Worm (Caenorhabditis elegans) whole organism, L4 larva: ENCODE data around the gene ska-3.
A peak's percentile ranks its signal among the peaks of the same experiment; 100 is the strongest.

ENCODE experiments used
- D1046.2 ChIP-seq: fragments of 200-800 bp; sonication (Bioruptor generic); IDR thresholded peaks from 2 replicates; pipeline ENCODE4 v1.3.6; 2022; ENCODE audit warnings: missing genetic modification characterization, missing compliant biosample characterization
- F26F4.8 ChIP-seq: fragments of 200-800 bp; sonication (Bioruptor generic); conservative IDR thresholded peaks from 2 replicates; pipeline ENCODE4 v1.3.6; 2022; ENCODE audit warnings: missing genetic modification characterization, missing compliant biosample characterization
- F37D6.2 ChIP-seq: sonication (generic microtip); optimal IDR thresholded peaks from 2 replicates; lab custom pipeline; 2016; ENCODE audit warnings: mild to moderate bottlenecking, missing genetic modification characterization, missing compliant biosample characterization
- F44E2.7 ChIP-seq: fragments of 200-800 bp; sonication (Bioruptor generic); IDR thresholded peaks from 2 replicates; pipeline ENCODE4 v2.1.2; 2022; ENCODE audit warnings: missing genetic modification characterization, missing compliant biosample characterization
- R02D3.7 ChIP-seq: fragments of 150-350 bp; sonication (generic microtip); optimal IDR thresholded peaks from 3 replicates; lab custom pipeline; 2014; ENCODE audit warnings: missing biosample characterization, missing genetic modification characterization
- T20F7.1 ChIP-seq: fragments of 200-800 bp; sonication (Bioruptor generic); optimal IDR thresholded peaks from 2 replicates; lab custom pipeline; 2018; ENCODE audit warnings: mild to moderate bottlenecking, missing genetic modification characterization, missing compliant biosample characterization
- T26A8.4 ChIP-seq: fragments of 200-800 bp; sonication (Bioruptor generic); IDR thresholded peaks from 2 replicates; pipeline ENCODE4 v1.3.6; 2022; ENCODE audit warnings: missing genetic modification characterization, missing compliant biosample characterization
- Y105C5A.15 ChIP-seq: fragments of 200-800 bp; sonication (Bioruptor generic); IDR thresholded peaks from 2 replicates; pipeline ENCODE4 v1.3.6; 2022; ENCODE audit warnings: missing genetic modification characterization, missing compliant biosample characterization
- ZK337.2 ChIP-seq: fragments of 200-800 bp; sonication (Bioruptor generic); IDR thresholded peaks from 2 replicates; pipeline ENCODE4 v1.3.6; 2022; ENCODE audit warnings: missing genetic modification reagents, missing genetic modification characterization, missing compliant biosample characterization
- ZK546.5 ChIP-seq, 2 experiments: sonication (generic microtip); optimal IDR thresholded peaks; 2 replicates each; lab custom pipeline; 2017; ENCODE audit warnings: missing biosample characterization in 2 of 2, missing genetic modification characterization in 2 of 2
- ama-1 ChIP-seq: fragments of 150-350 bp; optimal IDR thresholded peaks from 2 replicates; lab custom pipeline; 2014; ENCODE audit warnings: inconsistent platforms, mixed read lengths
- attf-4 ChIP-seq: sonication (generic microtip); optimal IDR thresholded peaks from 3 replicates; lab custom pipeline; 2017; ENCODE audit warnings: missing biosample characterization, missing genetic modification characterization
- ceh-62 ChIP-seq: sonication (generic microtip); optimal IDR thresholded peaks from 2 replicates; lab custom pipeline; 2017; ENCODE audit warnings: missing biosample characterization, missing genetic modification characterization
- cey-2 ChIP-seq: sonication (generic microtip); optimal IDR thresholded peaks from 3 replicates; lab custom pipeline; 2017; ENCODE audit warnings: missing genetic modification characterization, mild to moderate bottlenecking, missing compliant biosample characterization, antibody characterized with exemption, borderline replicate concordance; ENCODE audit not compliant: insufficient read depth
- daf-12 ChIP-seq: fragments of 150-350 bp; optimal IDR thresholded peaks from 2 replicates; lab custom pipeline; 2014; ENCODE audit warnings: missing biosample characterization, missing genetic modification reagents, missing genetic modification characterization
- dmd-6 ChIP-seq: fragments of 200-800 bp; sonication (Bioruptor generic); IDR thresholded peaks from 2 replicates; pipeline ENCODE4 v1.3.6; 2022; ENCODE audit warnings: missing genetic modification reagents, missing genetic modification characterization, missing compliant biosample characterization
- dmd-9 ChIP-seq: fragments of 200-800 bp; sonication (Bioruptor generic); IDR thresholded peaks from 2 replicates; pipeline ENCODE4 v1.3.6; 2022; ENCODE audit warnings: missing genetic modification reagents, missing genetic modification characterization, missing compliant biosample characterization
- dve-1 ChIP-seq: sonication (generic microtip); optimal IDR thresholded peaks from 2 replicates; lab custom pipeline; 2017; ENCODE audit warnings: antibody characterized with exemption, mild to moderate bottlenecking, missing genetic modification characterization, missing compliant biosample characterization; ENCODE audit not compliant: insufficient read depth
- egl-27 ChIP-seq: sonication (generic microtip); optimal IDR thresholded peaks from 3 replicates; lab custom pipeline; 2017; ENCODE audit warnings: missing biosample characterization, missing genetic modification reagents, missing genetic modification characterization
- fkh-10 ChIP-seq: fragments of 150-350 bp; optimal IDR thresholded peaks from 2 replicates; lab custom pipeline; 2014; ENCODE audit warnings: missing biosample characterization, missing genetic modification reagents, missing genetic modification characterization
- gei-8 ChIP-seq: fragments of 200-800 bp; sonication (Bioruptor generic); optimal IDR thresholded peaks from 2 replicates; lab custom pipeline; 2018; ENCODE audit warnings: mild to moderate bottlenecking, missing genetic modification characterization, missing compliant biosample characterization
- hif-1 ChIP-seq, 2 experiments: sonication (generic microtip); optimal IDR thresholded peaks; 2 replicates each; lab custom pipeline; 2016 to 2017; ENCODE audit warnings: missing compliant biosample characterization in 2 of 2, missing genetic modification characterization in 2 of 2, missing genetic modification reagents in 2 of 2, missing genotype in 2 of 2, mild to moderate bottlenecking in 1 of 2
- lin-13 ChIP-seq: fragments of 150-350 bp; optimal IDR thresholded peaks from 2 replicates; lab custom pipeline; 2014; ENCODE audit warnings: missing biosample characterization, missing genetic modification reagents, missing genetic modification characterization
- lin-38 ChIP-seq: fragments of 200-800 bp; sonication (Bioruptor generic); IDR thresholded peaks from 2 replicates; pipeline ENCODE4 v1.3.6; 2022; ENCODE audit warnings: missing genetic modification reagents, missing genetic modification characterization, missing compliant biosample characterization
- lin-39 ChIP-seq: fragments of 150-350 bp; optimal IDR thresholded peaks from 2 replicates; lab custom pipeline; 2014; ENCODE audit warnings: missing biosample characterization, missing genetic modification reagents, missing genetic modification characterization
- lsy-2 ChIP-seq, 2 experiments: fragments of 150-350 bp in 1 of 2; sonication (generic microtip) in 1 of 2; optimal IDR thresholded peaks; 2 replicates each; lab custom pipeline; 2014 to 2017; ENCODE audit warnings: missing biosample characterization in 2 of 2, missing genetic modification characterization in 2 of 2
- madf-9 ChIP-seq: fragments of 200-800 bp; sonication (Bioruptor generic); conservative IDR thresholded peaks from 2 replicates; pipeline ENCODE4 v1.3.6; 2022; ENCODE audit warnings: missing genetic modification reagents, missing genetic modification characterization, missing compliant biosample characterization
- mdl-1 ChIP-seq, 2 experiments: fragments of 150-350 bp in 1 of 2; sonication (generic microtip) in 1 of 2; optimal IDR thresholded peaks; 2 replicates each; lab custom pipeline; 2014 to 2017; ENCODE audit warnings: missing biosample characterization in 2 of 2, missing genetic modification characterization in 2 of 2
- mdt-29 ChIP-seq: fragments of 200-800 bp; sonication (Bioruptor generic); IDR thresholded peaks from 2 replicates; pipeline ENCODE4 v1.3.6; 2022; ENCODE audit warnings: missing genetic modification reagents, missing genetic modification characterization, missing compliant biosample characterization
- mep-1 ChIP-seq: fragments of 150-350 bp; sonication (generic microtip); optimal IDR thresholded peaks from 3 replicates; lab custom pipeline; 2014; ENCODE audit warnings: missing biosample characterization, missing genetic modification characterization
- nhr-10 ChIP-seq: fragments of 150-350 bp; optimal IDR thresholded peaks from 2 replicates; lab custom pipeline; 2014; ENCODE audit warnings: missing biosample characterization, missing genetic modification characterization
- nhr-111 ChIP-seq: fragments of 200-800 bp; sonication (Bioruptor generic); optimal IDR thresholded peaks from 2 replicates; lab custom pipeline; 2018; ENCODE audit warnings: mild to moderate bottlenecking, missing genetic modification characterization, missing compliant biosample characterization
- nhr-237 ChIP-seq: sonication (generic microtip); optimal IDR thresholded peaks from 2 replicates; lab custom pipeline; 2017; ENCODE audit warnings: missing biosample characterization, missing genetic modification characterization
- nhr-25 ChIP-seq: sonication (generic microtip); optimal IDR thresholded peaks from 2 replicates; lab custom pipeline; 2017; ENCODE audit warnings: missing genetic modification characterization, mild to moderate bottlenecking, missing compliant biosample characterization, antibody characterized with exemption, moderate library complexity, borderline replicate concordance; ENCODE audit not compliant: insufficient read depth
- nhr-42 ChIP-seq: fragments of 200-800 bp; sonication (Bioruptor generic); IDR thresholded peaks from 2 replicates; pipeline ENCODE4 v1.3.6; 2022; ENCODE audit warnings: missing genetic modification characterization, missing compliant biosample characterization
- nhr-48 ChIP-seq: sonication (generic microtip); optimal IDR thresholded peaks from 2 replicates; lab custom pipeline; 2016; ENCODE audit warnings: mild to moderate bottlenecking, missing genetic modification characterization, missing compliant biosample characterization
- nhr-6 ChIP-seq: fragments of 150-350 bp; optimal IDR thresholded peaks from 2 replicates; lab custom pipeline; 2014; ENCODE audit warnings: missing biosample characterization, missing genetic modification characterization
- nhr-76 ChIP-seq: fragments of 150-350 bp; optimal IDR thresholded peaks from 2 replicates; lab custom pipeline; 2014; ENCODE audit warnings: missing biosample characterization, missing genetic modification characterization
- nhr-77 ChIP-seq: fragments of 150-350 bp; optimal IDR thresholded peaks from 2 replicates; lab custom pipeline; 2014; ENCODE audit warnings: missing biosample characterization, missing genetic modification characterization
- php-3 ChIP-seq: fragments of 200-800 bp; sonication (Bioruptor generic); IDR thresholded peaks from 2 replicates; pipeline ENCODE4 v1.3.6; 2022; ENCODE audit warnings: missing genetic modification reagents, missing genetic modification characterization, missing compliant biosample characterization
- rbr-2 ChIP-seq: sonication (generic microtip); optimal IDR thresholded peaks from 2 replicates; lab custom pipeline; 2016; ENCODE audit warnings: missing genotype, missing genetic modification characterization, missing compliant biosample characterization
- sdz-12 ChIP-seq: fragments of 200-800 bp; sonication (Bioruptor generic); optimal IDR thresholded peaks from 2 replicates; lab custom pipeline; 2018; ENCODE audit warnings: mild to moderate bottlenecking, missing genetic modification characterization, missing compliant biosample characterization
- set-16 ChIP-seq: fragments of 200-800 bp; sonication (Bioruptor generic); IDR thresholded peaks from 2 replicates; pipeline ENCODE4 v1.3.6; 2022; ENCODE audit warnings: missing genetic modification reagents, missing genetic modification characterization, missing compliant biosample characterization
- skn-1 ChIP-seq: fragments of 150-350 bp; optimal IDR thresholded peaks from 2 replicates; lab custom pipeline; 2014; ENCODE audit warnings: missing biosample characterization, missing genetic modification characterization
- snpc-4 ChIP-seq: fragments of 150-350 bp; optimal IDR thresholded peaks from 2 replicates; lab custom pipeline; 2014; ENCODE audit warnings: missing biosample characterization, missing genetic modification characterization
- unc-130 ChIP-seq: sonication (generic microtip); optimal IDR thresholded peaks from 2 replicates; lab custom pipeline; 2016; ENCODE audit warnings: missing genetic modification reagents, missing genetic modification characterization, missing compliant biosample characterization
- unc-62 ChIP-seq, 3 experiments: fragments of 150-350 bp in 1 of 3; sonication (generic microtip); optimal IDR thresholded peaks in 2 of 3; peaks in 1 of 3; 1 replicate in 1 of 3; 2 replicates in 2 of 3; lab custom pipeline; 2014 to 2017; ENCODE audit warnings: missing biosample characterization in 3 of 3, missing genetic modification characterization in 3 of 3, missing genetic modification reagents in 3 of 3, missing genotype in 1 of 3
- zag-1 ChIP-seq: fragments of 150-350 bp; optimal IDR thresholded peaks from 2 replicates; lab custom pipeline; 2014; ENCODE audit warnings: missing biosample characterization, missing genetic modification characterization
- zfp-2 ChIP-seq: sonication (generic microtip); optimal IDR thresholded peaks from 2 replicates; lab custom pipeline; 2016; ENCODE audit warnings: mild to moderate bottlenecking, missing genetic modification characterization, missing compliant biosample characterization
- ztf-11 ChIP-seq: fragments of 150-350 bp; optimal IDR thresholded peaks from 2 replicates; lab custom pipeline; 2014; ENCODE audit warnings: missing biosample characterization, missing genetic modification characterization
- ztf-7 ChIP-seq: fragments of 150-350 bp; optimal IDR thresholded peaks from 2 replicates; lab custom pipeline; 2014; ENCODE audit warnings: missing biosample characterization, missing genetic modification characterization

ska-3 gene

DNA sequence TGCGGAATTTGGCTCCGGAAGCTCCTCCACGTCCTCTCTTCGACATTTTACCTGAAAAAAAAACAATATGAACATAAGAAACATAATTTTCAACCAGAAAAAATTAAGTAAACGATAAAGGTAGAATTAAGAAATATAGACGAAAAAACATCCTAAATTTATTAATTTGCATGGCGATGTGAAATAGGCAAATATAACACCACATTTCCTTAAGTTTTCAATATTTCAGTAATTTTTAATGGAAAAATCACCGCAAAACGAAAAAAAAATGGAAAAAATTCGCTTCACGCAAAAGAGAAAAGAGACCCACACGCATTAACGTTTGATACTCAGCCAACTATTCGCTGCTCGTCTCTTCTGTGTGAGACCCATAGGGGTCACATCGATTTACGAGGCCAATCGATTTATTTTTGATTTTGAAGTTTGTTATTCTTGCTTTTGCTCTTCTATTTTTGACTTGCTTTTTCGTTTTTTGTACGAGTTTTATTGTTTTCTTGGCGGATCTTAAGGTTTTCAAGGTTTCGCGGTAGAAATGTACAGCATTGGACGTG is 27.3 kb upstream of the ska-3 start, which contains the start of gene rpl-23 (continued):
- no peak for TF ChIP-seq nhr-10
- TF ChIP-seq rbr-2 (tag; lab: Kevin White, UChicago): peak; percentile 83
- TF ChIP-seq gei-8: no peak
- TF ChIP-seq R02D3.7 (tag; lab: Kevin White, UChicago): peak; percentile 96
- TF ChIP-seq daf-12 (tag; lab: Kevin White, UChicago): no peak
- TF ChIP-seq dmd-6: peak; percentile 62
- no peak for TF ChIP-seq ceh-62
- TF ChIP-seq lin-13: peak; percentile 90
- no peak for TF ChIP-seq lin-39 (tag; lab: Kevin White, UChicago)
- peak; percentile 73 for TF ChIP-seq nhr-6
- TF ChIP-seq D1046.2: no peak
- TF ChIP-seq lsy-2 (tag; optimal IDR thresholded peaks at IDR 0.05; lab: Kevin White, UChicago): peak; percentile 83 to 96
- no peak for TF ChIP-seq nhr-76 (tag; lab: Kevin White, UChicago)
- no peak for TF ChIP-seq nhr-42 (GFP tag; lab: Robert Waterston, UW)
- TF ChIP-seq hif-1 (tag; optimal IDR thresholded peaks at IDR 0.05; lab: Kevin White, UChicago): peak in 1 of 2 experiments; percentile 77
- no peak for TF ChIP-seq egl-27 (tag; lab: Kevin White, UChicago)
- peak; percentile 84 for TF ChIP-seq T26A8.4 (GFP tag; lab: Robert Waterston, UW)
- TF ChIP-seq T20F7.1 (GFP tag; lab: Kevin White, UChicago): peak; percentile 85
- no peak for TF ChIP-seq nhr-111 (GFP tag; lab: Kevin White, UChicago)
- no peak for TF ChIP-seq cey-2 (tag; lab: Kevin White, UChicago)
- no peak for TF ChIP-seq mdt-29 (GFP tag; lab: Robert Waterston, UW)
- no peak for TF ChIP-seq F44E2.7
- TF ChIP-seq F37D6.2 (tag; lab: Kevin White, UChicago): peak; percentile 59
- peak; percentile 77 for TF ChIP-seq ama-1 (lab: Kevin White, UChicago)
- TF ChIP-seq lin-38 (GFP tag; lab: Robert Waterston, UW): peak; percentile 85
- peak in 1 of 2 experiments; percentile 21 for TF ChIP-seq unc-62 (GFP tag; optimal IDR thresholded peaks at IDR 0.05 in 1 of 2; lab: Kevin White, UChicago)
- no peak for TF ChIP-seq unc-62 (tag; optimal IDR thresholded peaks at IDR 0.05; lab: Kevin White, UChicago)
- TF ChIP-seq dve-1 (tag; lab: Kevin White, UChicago): peak; percentile 94
- no peak for TF ChIP-seq ztf-11 (tag; lab: Kevin White, UChicago)
- TF ChIP-seq attf-4 (tag; lab: Kevin White, UChicago): no peak
- TF ChIP-seq nhr-77 (tag; lab: Kevin White, UChicago): peak; percentile 96
- TF ChIP-seq F26F4.8: no peak
- peak; percentile 73 for TF ChIP-seq ztf-7 (tag; lab: Kevin White, UChicago)
- TF ChIP-seq nhr-25 (tag; lab: Kevin White, UChicago): peak; percentile 36
- peak in 1 of 2 experiments; percentile 58 for TF ChIP-seq ZK546.5 (tag; optimal IDR thresholded peaks at IDR 0.05; lab: Kevin White, UChicago)
- no peak for TF ChIP-seq snpc-4
- TF ChIP-seq Y105C5A.15: no peak
- no peak; the same call in 1 of the 2 replicates for TF ChIP-seq madf-9 (GFP tag; lab: Robert Waterston, UW)
- peak; percentile 56 for TF ChIP-seq unc-130
- no peak for TF ChIP-seq php-3 (GFP tag; lab: Robert Waterston, UW)
- TF ChIP-seq mdl-1 (tag; optimal IDR thresholded peaks at IDR 0.05; lab: Kevin White, UChicago): peak in 1 of 2 experiments; percentile 71
- TF ChIP-seq skn-1 (tag; lab: Kevin White, UChicago): no peak
- TF ChIP-seq nhr-237 (tag; lab: Kevin White, UChicago): no peak
- TF ChIP-seq zfp-2: peak; percentile 70
- peak; percentile 96 for TF ChIP-seq mep-1 (tag; lab: Kevin White, UChicago)
- TF ChIP-seq sdz-12 (GFP tag; lab: Kevin White, UChicago): no peak
- peak; percentile 54 for TF ChIP-seq fkh-10 (GFP tag; lab: Kevin White, UChicago)
- TF ChIP-seq set-16: no peak
- no peak for TF ChIP-seq dmd-9 (GFP tag; lab: Robert Waterston, UW)
- 0 out of 2 replicates have a peak, but pooled peaks have one; percentile 23 for TF ChIP-seq ZK337.2 (GFP tag; lab: Robert Waterston, UW)
- TF ChIP-seq nhr-48 (tag; lab: Kevin White, UChicago): peak; percentile 13
- TF ChIP-seq zag-1 (tag; lab: Kevin White, UChicago): no peak
